Worm (Caenorhabditis elegans) whole organism, dauer: ENCODE results near the gene ZK829.1.

ENCODE experiments used
- unc-62 ChIP-seq: sonication (generic microtip); optimal IDR thresholded peaks from 2 replicates; lab custom pipeline; 2017; ENCODE audit warnings: missing biosample characterization, missing genetic modification reagents, missing genetic modification characterization

ZK829.1 gene

ce11 chrIV:11928388-11928787, 13.8 kb downstream of the ZK829.1 start:
- TF ChIP-seq unc-62 (GFP tag; lab: Kevin White, UChicago): no peak

ce11 chrIV:11925346-11926075, 16.7 kb downstream of the ZK829.1 start, which contains the start of the genes srlf-33 and srlf-32:
Gene srlf-33 (minus strand): TSS chrIV:11925446.
Gene srlf-32 (plus strand): TSS chrIV:11926025.
- no peak for TF ChIP-seq unc-62 (GFP tag; lab: Kevin White, UChicago)

- no peak for TF ChIP-seq unc-62 (GFP tag; lab: Kevin White, UChicago)
Observed at ce11 chrIV:11924092-11924491, 18.1 kb downstream of the ZK829.1 start.

ce11 chrIV:11923074-11923473, 19.1 kb downstream of the ZK829.1 start, which contains the start of gene srlf-31:
Gene srlf-31 (minus strand): TSS chrIV:11923174.
- TF ChIP-seq unc-62 (GFP tag; lab: Kevin White, UChicago): no peak

ce11 chrIV:11922011-11922410, 20.2 kb downstream of the ZK829.1 start, which contains the start of gene ZK822.1:
Gene ZK822.1 (minus strand): TSS chrIV:11922131.
- no peak for TF ChIP-seq unc-62 (GFP tag; lab: Kevin White, UChicago)

ce11 chrIV:11919067-11919466, 23.1 kb downstream of the ZK829.1 start:
- TF ChIP-seq unc-62 (GFP tag; lab: Kevin White, UChicago): no peak

ce11 chrIV:11917886-11918285, 24.3 kb downstream of the ZK829.1 start:
- no peak for TF ChIP-seq unc-62 (GFP tag; lab: Kevin White, UChicago)

- TF ChIP-seq unc-62 (GFP tag; lab: Kevin White, UChicago): no peak
Observed at ce11 chrIV:11916907-11917306, 25.3 kb downstream of the ZK829.1 start, which contains the start of gene ZK822.10. Gene ZK822.10 (plus strand): TSS chrIV:11917137.

ce11 chrIV:11915768-11916453, 26.3 kb downstream of the ZK829.1 start, which contains the start of gene ZK822.9:
Gene ZK822.9 (plus strand): TSS chrIV:11915947.
- TF ChIP-seq unc-62 (GFP tag; lab: Kevin White, UChicago): no peak

- no peak for TF ChIP-seq unc-62 (GFP tag; lab: Kevin White, UChicago)
Observed at ce11 chrIV:11914837-11915737, 27.1 kb downstream of the ZK829.1 start, which contains the start of gene fat-6. Gene fat-6 (minus strand): TSS chrIV:11915687.

ce11 chrIV:11914260-11914836, 27.9 kb downstream of the ZK829.1 start:
- TF ChIP-seq unc-62 (GFP tag; lab: Kevin White, UChicago): no peak

ce11 chrIV:11913295-11913940, 28.8 kb downstream of the ZK829.1 start:
- TF ChIP-seq unc-62 (GFP tag; lab: Kevin White, UChicago): no peak

- no peak for TF ChIP-seq unc-62 (GFP tag; lab: Kevin White, UChicago)
Observed at ce11 chrIV:11911723-11912122, 30.5 kb downstream of the ZK829.1 start, which contains the start of gene VZK822L.2. Gene VZK822L.2 (plus strand): TSS chrIV:11912023.

ce11 chrIV:11908733-11909132, 33.5 kb downstream of the ZK829.1 start:
- no peak for TF ChIP-seq unc-62 (GFP tag; lab: Kevin White, UChicago)
